Fruit fly (Drosophila melanogaster): ENCODE data around the gene ema.

- TF ChIP-seq CTCF (optimal IDR thresholded peaks at IDR 0.05) (no peak), CG8478 (optimal IDR thresholded peaks at IDR 0.05) (no peak)
Observed at dm6 chr3R:16403023-16403733, 38.3 kb downstream of the ema start, which contains the start of gene ss.
